Worm (Caenorhabditis elegans): Measurements from ENCODE around the gene C01C4.3.

The C01C4.3 gene

ce11 chrX:3693138-3693537, 3.6 kb upstream of the C01C4.3 start, which contains the start of gene C02F12.8:
Gene C02F12.8, minus strand, starts transcription at chrX:3693238.
- TF ChIP-seq ceh-90 (tag; optimal IDR thresholded peaks at IDR 0.05) (no peak), mef-2 (tag; optimal IDR thresholded peaks at IDR 0.05) (no peak), alr-1 (tag; optimal IDR thresholded peaks at IDR 0.05; ENCODE audit: borderline replicate concordance) (no peak), snu-23 (GFP tag; optimal IDR thresholded peaks at IDR 0.05) (no peak), lin-15B (tag; optimal IDR thresholded peaks at IDR 0.05) (no peak), dpl-1 (GFP tag; optimal IDR thresholded peaks at IDR 0.05) (no peak), vab-15 (tag; optimal IDR thresholded peaks at IDR 0.05) (no peak), nhr-12 (tag; optimal IDR thresholded peaks at IDR 0.05) (no peak), ets-5 (GFP tag; IDR thresholded peaks at IDR 0.05) (no peak)

- TF ChIP-seq rnt-1 (tag; optimal IDR thresholded peaks at IDR 0.05), result peak; percentile 24
- TF ChIP-seq ceh-8 (GFP tag; optimal IDR thresholded peaks at IDR 0.05), result peak; percentile 9
- peak; percentile 48 for TF ChIP-seq swsn-7 (tag; optimal IDR thresholded peaks at IDR 0.05)
- peak in 1 of 2 experiments; percentile 66 for TF ChIP-seq mdl-1 (tag; optimal IDR thresholded peaks at IDR 0.05)
- TF ChIP-seq pqm-1 (tag; optimal IDR thresholded peaks at IDR 0.05), result no peak
- TF ChIP-seq mef-2 (tag; optimal IDR thresholded peaks at IDR 0.05), result no peak
- peak; percentile 7 for TF ChIP-seq unc-86 (tag; optimal IDR thresholded peaks at IDR 0.05)
- peak; percentile 39; the same call in 1 of the 2 replicates for TF ChIP-seq nhr-19 (GFP tag; conservative IDR thresholded peaks at IDR 0.05)
- TF ChIP-seq mep-1 (tag; optimal IDR thresholded peaks at IDR 0.05), result peak; percentile 7
- TF ChIP-seq egl-27 (tag; optimal IDR thresholded peaks at IDR 0.05), result no peak
- peak in 1 of 2 experiments; percentile 29 for TF ChIP-seq ztf-11 (tag; optimal IDR thresholded peaks at IDR 0.05)
- TF ChIP-seq ceh-82 (tag; optimal IDR thresholded peaks at IDR 0.05), result peak in 2 of 3 experiments; percentile 1 to 49
- TF ChIP-seq xbp-1 (tag; optimal IDR thresholded peaks at IDR 0.05), result peak; percentile 34
- peak in 1 of 3 experiments; percentile 29 for TF ChIP-seq dpl-1 (GFP tag; optimal IDR thresholded peaks at IDR 0.05)
- peak in 1 of 2 experiments; percentile 37 for TF ChIP-seq lsy-2 (tag; optimal IDR thresholded peaks at IDR 0.05)
- TF ChIP-seq nhr-76 (tag; optimal IDR thresholded peaks at IDR 0.05), result no peak
- no peak for TF ChIP-seq hlh-4 (tag; optimal IDR thresholded peaks at IDR 0.05)
- TF ChIP-seq nhr-71 (tag; optimal IDR thresholded peaks at IDR 0.05), result peak; percentile 67
- peak; percentile 90 for TF ChIP-seq ceh-63 (GFP tag; optimal IDR thresholded peaks at IDR 0.05)
- peak; percentile 23 for TF ChIP-seq tbx-2 (tag; optimal IDR thresholded peaks at IDR 0.05)
- peak; percentile 35 for TF ChIP-seq fkh-10 (GFP tag; optimal IDR thresholded peaks at IDR 0.05)
- TF ChIP-seq nhr-47 (tag; optimal IDR thresholded peaks at IDR 0.05), result peak; percentile 32
- peak; percentile 5 for TF ChIP-seq nhr-20 (tag; optimal IDR thresholded peaks at IDR 0.05)
- no peak for TF ChIP-seq hpl-2 (GFP tag; optimal IDR thresholded peaks at IDR 0.05)
- TF ChIP-seq snu-23 (GFP tag; optimal IDR thresholded peaks at IDR 0.05), result peak; percentile 64
- peak; percentile 50 for TF ChIP-seq fkh-8 (tag; optimal IDR thresholded peaks at IDR 0.05)
- TF ChIP-seq lin-14 (GFP tag; optimal IDR thresholded peaks at IDR 0.05), result peak; percentile 81
- TF ChIP-seq vab-15 (tag; optimal IDR thresholded peaks at IDR 0.05), result no peak
- TF ChIP-seq skn-1 (tag; optimal IDR thresholded peaks at IDR 0.05), result peak; percentile 20
- TF ChIP-seq blmp-1 (tag; optimal IDR thresholded peaks at IDR 0.05), result peak; percentile 40
- peak; percentile 17 to 42 for TF ChIP-seq lin-35 (GFP tag; optimal IDR thresholded peaks at IDR 0.05)
- TF ChIP-seq elt-2 (tag; optimal IDR thresholded peaks at IDR 0.05), result no peak
- TF ChIP-seq lin-13 (GFP tag; optimal IDR thresholded peaks at IDR 0.05), result no peak
- no peak for TF ChIP-seq nhr-12 (tag; optimal IDR thresholded peaks at IDR 0.05)
Observed at ce11 chrX:3694172-3694571, 2.5 kb upstream of the C01C4.3 start.

- TF ChIP-seq nhr-12 (tag; optimal IDR thresholded peaks at IDR 0.05), result no peak
- peak; percentile 67 for TF ChIP-seq blmp-1 (tag; optimal IDR thresholded peaks at IDR 0.05)
- TF ChIP-seq fkh-10 (GFP tag; optimal IDR thresholded peaks at IDR 0.05), result no peak
- no peak for TF ChIP-seq egl-27 (tag; optimal IDR thresholded peaks at IDR 0.05)
Observed at ce11 chrX:3695826-3696225, 877 bp upstream of the C01C4.3 start.
